1 fruit fly cellular context compared by ENCODE assay signal in genomic region chr2L:1613748-1614365, dm6.
TF ChIP-seq lines count a peak whose summit lies in the region.

TSS of gene RFeSP (minus strand) at chr2L:1614160.

TF ChIP-seq in whole organism, embryonic, 481 proteins besides CTCF, POLR2A, EP300 and RAD21 (continued from another document and continues in another):
- TF ChIP-seq pnt (GFP tag; optimal IDR thresholded peaks at IDR 0.05; lab: Kevin White, UChicago) (no peak), CG14050 (GFP tag; IDR thresholded peaks at IDR 0.05; lab: Robert Waterston, UW) (no peak), ttk (GFP tag; IDR thresholded peaks at IDR 0.05; lab: Robert Waterston, UW) (no peak), emc (GFP tag; optimal IDR thresholded peaks at IDR 0.05; lab: Kevin White, UChicago) (no peak), CG12219 (GFP tag; optimal IDR thresholded peaks at IDR 0.05; lab: Kevin White, UChicago) (no peak), CG1602 (GFP tag; optimal IDR thresholded peaks at IDR 0.05; lab: Kevin White, UChicago) (no peak), peb (GFP tag; IDR thresholded peaks at IDR 0.05; lab: Robert Waterston, UW) (no peak), so (GFP tag; IDR thresholded peaks at IDR 0.05; lab: Robert Waterston, UW) (no peak), Scr (GFP tag; IDR thresholded peaks at IDR 0.05; lab: Robert Waterston, UW; ENCODE audit: partially characterized antibody) (0 out of 2 replicates have a peak, but pooled peaks have one; percentile 13), CG4730 (GFP tag; IDR thresholded peaks at IDR 0.05; lab: Robert Waterston, UW) (no peak), croc (GFP tag; conservative IDR thresholded peaks at IDR 0.05; lab: Robert Waterston, UW) (no peak), CG13424 (tag; optimal IDR thresholded peaks at IDR 0.05; lab: Kevin White, UChicago) (peak; percentile 38), CG18764 (GFP tag; optimal IDR thresholded peaks at IDR 0.05; lab: Kevin White, UChicago) (no peak), tap (tag; optimal IDR thresholded peaks at IDR 0.05; lab: Kevin White, UChicago) (no peak), Myb (GFP tag; optimal IDR thresholded peaks at IDR 0.05; lab: Kevin White, UChicago) (peak; percentile 100), CG17829 (tag; optimal IDR thresholded peaks at IDR 0.05; lab: Kevin White, UChicago) (peak; percentile 49), CG16779 (GFP tag; IDR thresholded peaks at IDR 0.05; lab: Robert Waterston, UW) (no peak), otp (GFP tag; IDR thresholded peaks at IDR 0.05; lab: Robert Waterston, UW) (no peak), NK7.1 (GFP tag; optimal IDR thresholded peaks at IDR 0.05; lab: Kevin White, UChicago) (no peak), ara (GFP tag; IDR thresholded peaks at IDR 0.05; lab: Robert Waterston, UW) (no peak), Ada2b (GFP tag; IDR thresholded peaks at IDR 0.05; lab: Robert Waterston, UW) (no peak), trem (tag; optimal IDR thresholded peaks at IDR 0.05; lab: Kevin White, UChicago) (peak; percentile 67), Xbp1 (GFP tag; optimal IDR thresholded peaks at IDR 0.05; lab: Kevin White, UChicago) (no peak), gro (GFP tag; optimal IDR thresholded peaks at IDR 0.05; lab: Kevin White, UChicago) (peak; percentile 60), Taf1 (GFP tag; IDR thresholded peaks at IDR 0.05; lab: Robert Waterston, UW) (no peak), Max (GFP tag; optimal IDR thresholded peaks at IDR 0.05; lab: Kevin White, UChicago) (no peak), ERR (GFP tag; optimal IDR thresholded peaks at IDR 0.05; lab: Kevin White, UChicago) (no peak), dmrt99B (tag; optimal IDR thresholded peaks at IDR 0.05; lab: Kevin White, UChicago) (no peak), zen2 (GFP tag; IDR thresholded peaks at IDR 0.05; lab: Robert Waterston, UW; ENCODE audit: partially characterized antibody) (no peak), ranshi (GFP tag; IDR thresholded peaks at IDR 0.05; lab: Robert Waterston, UW) (no peak), Blimp-1 (GFP tag; optimal IDR thresholded peaks at IDR 0.05; lab: Kevin White, UChicago) (no peak), lmd (GFP tag; IDR thresholded peaks at IDR 0.05; lab: Robert Waterston, UW) (no peak), BtbVII (GFP tag; optimal IDR thresholded peaks at IDR 0.05; lab: Kevin White, UChicago) (no peak), HLHmδ (GFP tag; optimal IDR thresholded peaks at IDR 0.05; lab: Kevin White, UChicago) (no peak), H2.0 (GFP tag; IDR thresholded peaks at IDR 0.05; lab: Robert Waterston, UW) (no peak), Optix (GFP tag; IDR thresholded peaks at IDR 0.05; lab: Robert Waterston, UW) (no peak), disco-r (GFP tag; optimal IDR thresholded peaks at IDR 0.05; lab: Kevin White, UChicago) (no peak), cas (GFP tag; IDR thresholded peaks at IDR 0.05; lab: Robert Waterston, UW) (no peak), pfk (GFP tag; optimal IDR thresholded peaks at IDR 0.05; lab: Kevin White, UChicago) (no peak), Lim3 (GFP tag; IDR thresholded peaks at IDR 0.05; lab: Robert Waterston, UW) (no peak), D19A (tag; optimal IDR thresholded peaks at IDR 0.05; lab: Kevin White, UChicago) (no peak), chinmo (GFP tag; IDR thresholded peaks at IDR 0.05; lab: Robert Waterston, UW; ENCODE audit: partially characterized antibody) (0 out of 4 replicates have a peak, but pooled peaks have one; percentile 51), knrl (GFP tag; IDR thresholded peaks at IDR 0.05; lab: Robert Waterston, UW; ENCODE audit: partially characterized antibody) (peak; percentile 60; the same call in 1 of the 3 replicates), CG2199 (GFP tag; IDR thresholded peaks at IDR 0.05; lab: Robert Waterston, UW) (no peak), zfh2 (GFP tag; optimal IDR thresholded peaks at IDR 0.05; lab: Kevin White, UChicago) (no peak), tx (GFP tag; optimal IDR thresholded peaks at IDR 0.05; lab: Kevin White, UChicago) (no peak), CG31388 (GFP tag; optimal IDR thresholded peaks at IDR 0.05; lab: Kevin White, UChicago) (no peak), vnd (GFP tag; IDR thresholded peaks at IDR 0.05; lab: Robert Waterston, UW; ENCODE audit: partially characterized antibody) (no peak), CG17568 (GFP tag; optimal IDR thresholded peaks at IDR 0.05; lab: Kevin White, UChicago) (no peak), CG7556 (GFP tag; optimal IDR thresholded peaks at IDR 0.05; lab: Kevin White, UChicago) (no peak), kni (GFP tag; optimal IDR thresholded peaks at IDR 0.05; lab: Kevin White, UChicago) (no peak), gem (tag; optimal IDR thresholded peaks at IDR 0.05; lab: Kevin White, UChicago) (no peak), lilli (GFP tag; optimal IDR thresholded peaks at IDR 0.05; lab: Kevin White, UChicago) (peak; percentile 11), NFAT (GFP tag; IDR thresholded peaks at IDR 0.05; lab: Robert Waterston, UW) (no peak), CG7745 (tag; optimal IDR thresholded peaks at IDR 0.05; lab: Kevin White, UChicago) (no peak), Dbx (GFP tag; IDR thresholded peaks at IDR 0.05; lab: Robert Waterston, UW) (no peak), CG12236 (GFP tag; optimal IDR thresholded peaks at IDR 0.05; lab: Kevin White, UChicago) (peak; percentile 8), dpn (GFP tag; optimal IDR thresholded peaks at IDR 0.05; lab: Kevin White, UChicago) (peak in 1 of 2 experiments; percentile 30), twi (tag; optimal IDR thresholded peaks at IDR 0.05; lab: Kevin White, UChicago) (peak; percentile 3), jing (GFP tag; optimal IDR thresholded peaks at IDR 0.05; lab: Kevin White, UChicago) (no peak), CG9437 (GFP tag; optimal IDR thresholded peaks at IDR 0.05; lab: Kevin White, UChicago) (peak; percentile 48), CG10209 (GFP tag; optimal IDR thresholded peaks at IDR 0.05; lab: Kevin White, UChicago) (no peak), CG9876 (GFP tag; optimal IDR thresholded peaks at IDR 0.05; lab: Kevin White, UChicago) (no peak), CG6765 (GFP tag; optimal IDR thresholded peaks at IDR 0.05; lab: Kevin White, UChicago) (no peak), unpg (GFP tag; optimal IDR thresholded peaks at IDR 0.05; lab: Kevin White, UChicago) (no peak), slou (GFP tag; optimal IDR thresholded peaks at IDR 0.05; lab: Kevin White, UChicago) (peak; percentile 34), CG32532 (GFP tag; IDR thresholded peaks at IDR 0.05; lab: Robert Waterston, UW) (no peak), fd3F (GFP tag; optimal IDR thresholded peaks at IDR 0.05; lab: Kevin White, UChicago) (no peak), Chrac-16 (GFP tag; optimal IDR thresholded peaks at IDR 0.05; lab: Kevin White, UChicago) (no peak), Mad (GFP tag; optimal IDR thresholded peaks at IDR 0.05; lab: Kevin White, UChicago) (peak; percentile 48), CG6813 (GFP tag; optimal IDR thresholded peaks at IDR 0.05; lab: Kevin White, UChicago) (no peak), CG6854 (GFP tag; optimal IDR thresholded peaks at IDR 0.05; lab: Kevin White, UChicago) (no peak), CG5953 (GFP tag; IDR thresholded peaks at IDR 0.05; lab: Robert Waterston, UW) (no peak), mam (GFP tag; optimal IDR thresholded peaks at IDR 0.05; lab: Kevin White, UChicago) (no peak), CG17912 (GFP tag; optimal IDR thresholded peaks at IDR 0.05; lab: Kevin White, UChicago) (no peak), Gsc (GFP tag; IDR thresholded peaks at IDR 0.05; lab: Robert Waterston, UW) (no peak), CG12071 (GFP tag; optimal IDR thresholded peaks at IDR 0.05; lab: Kevin White, UChicago) (no peak), CG16813 (GFP tag; IDR thresholded peaks at IDR 0.05; lab: Robert Waterston, UW; ENCODE audit: partially characterized antibody) (0 out of 3 replicates have a peak, but pooled peaks have one; percentile 26), ken (GFP tag; IDR thresholded peaks at IDR 0.05; lab: Robert Waterston, UW) (0 out of 3 replicates have a peak, but pooled peaks have one; percentile 19), CG11085 (GFP tag; IDR thresholded peaks at IDR 0.05; lab: Robert Waterston, UW) (no peak), bigmax (GFP tag; optimal IDR thresholded peaks at IDR 0.05; lab: Kevin White, UChicago) (peak; percentile 67), CG7963 (GFP tag; IDR thresholded peaks at IDR 0.05; lab: Robert Waterston, UW; ENCODE audit: partially characterized antibody) (no peak), CG6272 (GFP tag; IDR thresholded peaks at IDR 0.05; lab: Robert Waterston, UW) (no peak), Dll (GFP tag; IDR thresholded peaks at IDR 0.05; lab: Robert Waterston, UW; ENCODE audit: partially characterized antibody) (no peak), Poxn (GFP tag; IDR thresholded peaks at IDR 0.05; lab: Robert Waterston, UW) (no peak), rib (GFP tag; IDR thresholded peaks at IDR 0.05; lab: Robert Waterston, UW) (no peak), CG4617 (GFP tag; optimal IDR thresholded peaks at IDR 0.05; lab: Kevin White, UChicago; ENCODE audit: borderline replicate concordance) (peak; percentile 79), wor (GFP tag; IDR thresholded peaks at IDR 0.05; lab: Robert Waterston, UW) (no peak), CG3995 (GFP tag; optimal IDR thresholded peaks at IDR 0.05; lab: Kevin White, UChicago) (no peak), ro (GFP tag; IDR thresholded peaks at IDR 0.05; lab: Robert Waterston, UW) (no peak), schlank (tag; optimal IDR thresholded peaks at IDR 0.05; lab: Kevin White, UChicago) (no peak), CG7839 (tag; optimal IDR thresholded peaks at IDR 0.05; lab: Kevin White, UChicago) (no peak), klu (GFP tag; IDR thresholded peaks at IDR 0.05; lab: Robert Waterston, UW) (no peak), Dfd (GFP tag; optimal IDR thresholded peaks at IDR 0.05; lab: Kevin White, UChicago) (no peak), Oli (tag; optimal IDR thresholded peaks at IDR 0.05; lab: Kevin White, UChicago) (no peak), CG10654 (GFP tag; optimal IDR thresholded peaks at IDR 0.05; lab: Kevin White, UChicago) (no peak), CG2875 (GFP tag; optimal IDR thresholded peaks at IDR 0.05; lab: Kevin White, UChicago) (no peak), fru (optimal IDR thresholded peaks at IDR 0.05; lab: Kevin White, UChicago) (no peak), tin (GFP tag; optimal IDR thresholded peaks at IDR 0.05; lab: Kevin White, UChicago) (no peak), Spps (tag; optimal IDR thresholded peaks at IDR 0.05; lab: Kevin White, UChicago) (no peak), CG11695 (GFP tag; IDR thresholded peaks at IDR 0.05; lab: Robert Waterston, UW) (no peak), prd (optimal IDR thresholded peaks at IDR 0.05; lab: Kevin White, UChicago) (no peak), prd (GFP tag; IDR thresholded peaks at IDR 0.05; lab: Robert Waterston, UW) (no peak), HHEX (GFP tag; optimal IDR thresholded peaks at IDR 0.05; lab: Kevin White, UChicago) (no peak), hbn (GFP tag; IDR thresholded peaks at IDR 0.05; lab: Robert Waterston, UW; ENCODE audit: partially characterized antibody) (no peak), CG8089 (GFP tag; optimal IDR thresholded peaks at IDR 0.05; lab: Kevin White, UChicago) (no peak), p53 (GFP tag; optimal IDR thresholded peaks at IDR 0.05; lab: Kevin White, UChicago) (no peak), fd96Cb (tag; optimal IDR thresholded peaks at IDR 0.05; lab: Kevin White, UChicago) (no peak), CG1603 (tag; optimal IDR thresholded peaks at IDR 0.05; lab: Kevin White, UChicago) (peak; percentile 88), Sox102F (GFP tag; optimal IDR thresholded peaks at IDR 0.05; lab: Kevin White, UChicago) (no peak), CG9797 (GFP tag; optimal IDR thresholded peaks at IDR 0.05; lab: Kevin White, UChicago) (peak; percentile 92), TFAM (GFP tag; optimal IDR thresholded peaks at IDR 0.05; lab: Kevin White, UChicago) (no peak), CG18476 (GFP tag; optimal IDR thresholded peaks at IDR 0.05; lab: Kevin White, UChicago) (no peak), CG10462 (GFP tag; optimal IDR thresholded peaks at IDR 0.05; lab: Kevin White, UChicago) (no peak), CG14667 (GFP tag; IDR thresholded peaks at IDR 0.05; lab: Robert Waterston, UW) (no peak), crc (GFP tag; optimal IDR thresholded peaks at IDR 0.05; lab: Kevin White, UChicago) (no peak), CG5180 (GFP tag; optimal IDR thresholded peaks at IDR 0.05; lab: Kevin White, UChicago) (no peak), CG4820 (GFP tag; optimal IDR thresholded peaks at IDR 0.05; lab: Kevin White, UChicago) (no peak), CG17328 (GFP tag; IDR thresholded peaks at IDR 0.05; lab: Robert Waterston, UW) (no peak), CG13624 (GFP tag; optimal IDR thresholded peaks at IDR 0.05; lab: Kevin White, UChicago) (peak; percentile 21), Awh (GFP tag; IDR thresholded peaks at IDR 0.05; lab: Robert Waterston, UW) (no peak), al (GFP tag; IDR thresholded peaks at IDR 0.05; lab: Robert Waterston, UW) (no peak), crol (GFP tag; IDR thresholded peaks at IDR 0.05; lab: Robert Waterston, UW) (no peak), CG15269 (tag; optimal IDR thresholded peaks at IDR 0.05; lab: Kevin White, UChicago) (no peak), slp2 (GFP tag; optimal IDR thresholded peaks at IDR 0.05; lab: Kevin White, UChicago) (no peak), Doc3 (GFP tag; IDR thresholded peaks at IDR 0.05; lab: Robert Waterston, UW; ENCODE audit: partially characterized antibody) (no peak), CG15696 (tag; optimal IDR thresholded peaks at IDR 0.05; lab: Kevin White, UChicago) (peak; percentile 2), CG4424 (GFP tag; optimal IDR thresholded peaks at IDR 0.05; lab: Kevin White, UChicago) (no peak), corto (GFP tag; optimal IDR thresholded peaks at IDR 0.05; lab: Kevin White, UChicago) (no peak), CG11723 (GFP tag; optimal IDR thresholded peaks at IDR 0.05; lab: Kevin White, UChicago) (no peak), scrt (GFP tag; optimal IDR thresholded peaks at IDR 0.05; lab: Kevin White, UChicago) (no peak), ATbp (GFP tag; optimal IDR thresholded peaks at IDR 0.05; lab: Kevin White, UChicago) (no peak), MTF-1 (GFP tag; optimal IDR thresholded peaks at IDR 0.05; lab: Kevin White, UChicago; ENCODE audit: borderline replicate concordance) (no peak), Ets65A (GFP tag; lab: Kevin White, UChicago) (peak; percentile 96), B-H1 (GFP tag; IDR thresholded peaks at IDR 0.05; lab: Robert Waterston, UW) (no peak), sqz (GFP tag; optimal IDR thresholded peaks at IDR 0.05; lab: Kevin White, UChicago) (no peak), Ptx1 (GFP tag; IDR thresholded peaks at IDR 0.05; lab: Robert Waterston, UW) (no peak), ato (GFP tag; IDR thresholded peaks at IDR 0.05; lab: Robert Waterston, UW; ENCODE audit: partially characterized antibody) (no peak)
